Fruit fly (Drosophila melanogaster): ENCODE measurements around the gene RtGEF.

Gene RtGEF

DNA sequence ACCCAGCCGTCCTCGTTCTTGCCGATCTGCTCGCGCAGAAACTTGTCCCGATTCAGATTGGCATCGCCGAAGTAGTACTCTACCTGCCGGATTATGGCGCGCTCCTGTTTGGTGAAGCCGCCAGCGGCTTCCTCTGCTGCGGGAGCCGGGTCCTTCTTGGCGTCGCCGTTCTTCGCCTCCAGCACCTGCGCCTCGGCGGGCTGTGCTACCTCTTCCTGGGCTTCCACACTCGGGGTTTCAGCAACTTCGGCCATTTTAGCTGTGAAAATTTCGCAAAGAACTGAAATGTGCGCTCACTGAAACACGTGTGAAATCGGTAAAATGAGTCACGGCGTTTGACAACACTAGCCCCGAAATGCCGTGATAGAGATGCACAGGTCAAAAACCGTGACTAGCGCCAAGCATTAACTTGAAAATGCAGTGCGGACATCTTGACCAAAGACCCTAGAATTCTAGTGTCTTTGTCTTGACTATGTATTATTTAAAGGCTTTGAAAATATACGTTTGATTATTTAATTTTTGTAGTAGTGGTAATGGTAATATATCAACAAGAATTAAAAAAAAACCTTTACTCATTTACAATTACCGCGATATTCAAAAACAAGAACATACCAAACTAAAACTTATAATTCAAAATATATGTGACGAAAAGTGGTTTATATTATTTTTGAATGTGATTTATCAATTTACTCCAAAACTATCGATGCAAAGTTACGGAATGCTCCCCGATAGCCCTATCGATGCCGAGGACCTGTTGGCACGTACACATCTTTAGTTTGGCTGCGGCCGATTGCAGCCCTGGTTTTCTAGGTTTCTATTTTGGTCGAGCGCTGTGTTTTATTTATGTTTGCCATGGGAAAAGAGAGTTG, at the start of gene RtGEF, which contains the start of gene La:
TSS of gene RtGEF (plus strand) at position 764 of the 869 bp plus-strand sequence.
TSS of gene La (minus strand) at position 342 of the 869 bp plus-strand sequence.
- TF ChIP-seq exex (tag; optimal IDR thresholded peaks at IDR 0.05) = peak; percentile 14
- no peak for TF ChIP-seq Nf-YA (GFP tag; IDR thresholded peaks at IDR 0.05)
- TF ChIP-seq CG33557 (GFP tag; optimal IDR thresholded peaks at IDR 0.05) = no peak
- TF ChIP-seq BEAF-32 (GFP tag; optimal IDR thresholded peaks at IDR 0.05) = peak; percentile 97
- no peak for TF ChIP-seq CG13296 (GFP tag; optimal IDR thresholded peaks at IDR 0.05)
- peak; percentile 92 for TF ChIP-seq sens (GFP tag)
- peak; percentile 96 for TF ChIP-seq inv (GFP tag; IDR thresholded peaks at IDR 0.05; ENCODE audit: partially characterized antibody)
- peak; percentile 18 for TF ChIP-seq D19B (GFP tag; optimal IDR thresholded peaks at IDR 0.05)
- peak; percentile 63 for TF ChIP-seq CG13775 (GFP tag; optimal IDR thresholded peaks at IDR 0.05)
- TF ChIP-seq CG14860 (GFP tag; IDR thresholded peaks at IDR 0.05; ENCODE audit: partially characterized antibody) = peak; percentile 90
- peak; percentile 31 for TF ChIP-seq her (GFP tag; optimal IDR thresholded peaks at IDR 0.05)
- TF ChIP-seq CG7928 (GFP tag; optimal IDR thresholded peaks at IDR 0.05) = peak; percentile 92
- peak; percentile 57 for TF ChIP-seq Hr3 (GFP tag; optimal IDR thresholded peaks at IDR 0.05)
- TF ChIP-seq Mes4 (GFP tag; optimal IDR thresholded peaks at IDR 0.05) = peak; percentile 24
- peak; percentile 25 for TF ChIP-seq dmrt99B (tag; optimal IDR thresholded peaks at IDR 0.05)
- no peak for TF ChIP-seq Atf6 (GFP tag; IDR thresholded peaks at IDR 0.05)
- TF ChIP-seq salm (tag; optimal IDR thresholded peaks at IDR 0.05) = no peak
- TF ChIP-seq CG8388 (GFP tag; optimal IDR thresholded peaks at IDR 0.05) = no peak
- TF ChIP-seq Mad (GFP tag; optimal IDR thresholded peaks at IDR 0.05) = peak; percentile 31
- peak; percentile 30 for TF ChIP-seq CG1647 (GFP tag; optimal IDR thresholded peaks at IDR 0.05)
- TF ChIP-seq emc (GFP tag; optimal IDR thresholded peaks at IDR 0.05) = no peak
- peak; percentile 96 for TF ChIP-seq zen2 (GFP tag; IDR thresholded peaks at IDR 0.05; ENCODE audit: partially characterized antibody)
- peak; percentile 83 for TF ChIP-seq YL-1 (GFP tag; optimal IDR thresholded peaks at IDR 0.05)
- TF ChIP-seq bsh (GFP tag; optimal IDR thresholded peaks at IDR 0.05) = no peak
- TF ChIP-seq CG2116 (GFP tag; optimal IDR thresholded peaks at IDR 0.05) = peak; percentile 82
- TF ChIP-seq br (optimal IDR thresholded peaks at IDR 0.05) = no peak
- peak; percentile 69 for TF ChIP-seq Rfx (GFP tag; IDR thresholded peaks at IDR 0.05)
- peak; percentile 51 for TF ChIP-seq CG2712 (tag; optimal IDR thresholded peaks at IDR 0.05)
- TF ChIP-seq zfh2 (GFP tag; optimal IDR thresholded peaks at IDR 0.05) = peak; percentile 63
- TF ChIP-seq CG15601 (tag; optimal IDR thresholded peaks at IDR 0.05) = peak; percentile 36
- peak; percentile 53 for TF ChIP-seq Camta (GFP tag; optimal IDR thresholded peaks at IDR 0.05)
- TF ChIP-seq CG4820 (GFP tag; optimal IDR thresholded peaks at IDR 0.05) = peak; percentile 48
- no peak for TF ChIP-seq CkIIα-i1 (GFP tag; IDR thresholded peaks at IDR 0.05)
- TF ChIP-seq Doc3 (GFP tag; IDR thresholded peaks at IDR 0.05; ENCODE audit: partially characterized antibody) = peak; percentile 85
- TF ChIP-seq dysf (GFP tag; IDR thresholded peaks at IDR 0.05) = no peak
- peak; percentile 97 for TF ChIP-seq Ets65A (GFP tag)
- peak; percentile 56 for TF ChIP-seq CG2678 (tag; optimal IDR thresholded peaks at IDR 0.05)
- TF ChIP-seq Lim3 (GFP tag; IDR thresholded peaks at IDR 0.05) = no peak
- peak; percentile 26 for TF ChIP-seq gfzf (GFP tag; optimal IDR thresholded peaks at IDR 0.05)
- TF ChIP-seq CG4617 (GFP tag; optimal IDR thresholded peaks at IDR 0.05; ENCODE audit: borderline replicate concordance) = peak; percentile 50
- TF ChIP-seq Med (GFP tag) = peak; percentile 90
- TF ChIP-seq Awh (GFP tag; IDR thresholded peaks at IDR 0.05) = no peak
- no peak for TF ChIP-seq Doc2 (GFP tag; IDR thresholded peaks at IDR 0.05)
- TF ChIP-seq Sry-δ (GFP tag; optimal IDR thresholded peaks at IDR 0.05) = peak; percentile 95
- TF ChIP-seq CG12236 (GFP tag; optimal IDR thresholded peaks at IDR 0.05) = peak; percentile 34
- peak; percentile 39 for TF ChIP-seq CG7839 (tag; optimal IDR thresholded peaks at IDR 0.05)
- TF ChIP-seq wor (GFP tag; IDR thresholded peaks at IDR 0.05) = no peak
- peak; percentile 30 for TF ChIP-seq gcm2 (GFP tag; optimal IDR thresholded peaks at IDR 0.05)
- peak; percentile 8 for TF ChIP-seq Blimp-1 (GFP tag; optimal IDR thresholded peaks at IDR 0.05)
